Fruit fly (Drosophila melanogaster) whole organism, embryonic: ENCODE measurements around the gene drongo.

Experiments used
- Atf-2 ChIP-seq: fragments of 200-800 bp; sonication (Bioruptor generic); optimal IDR thresholded peaks from 2 replicates; lab custom pipeline; 2016; ENCODE audit warnings: missing biosample characterization, missing genetic modification characterization
- Atf6 ChIP-seq: fragments of 200-800 bp; sonication (Bioruptor generic); IDR thresholded peaks from 2 replicates; pipeline ENCODE4 v1.3.6; 2022; ENCODE audit warnings: missing biosample characterization, missing genetic modification characterization
- C15 ChIP-seq: fragments of 200-800 bp; sonication (Bioruptor generic); IDR thresholded peaks from 3 replicates; pipeline ENCODE4 v1.3.6; 2022; ENCODE audit warnings: missing biosample characterization, missing genetic modification characterization
- CG10267 ChIP-seq: fragments of 200-800 bp; sonication (Bioruptor generic); optimal IDR thresholded peaks from 2 replicates; lab custom pipeline; 2018; ENCODE audit warnings: missing biosample characterization, mild to moderate bottlenecking, missing genetic modification characterization, moderate library complexity
- CG11093 ChIP-seq: fragments of 200-800 bp; sonication (Bioruptor generic); IDR thresholded peaks from 3 replicates; pipeline ENCODE4 v1.3.6; 2022; ENCODE audit warnings: missing biosample characterization, missing genetic modification characterization
- CG11504 ChIP-seq: fragments of 200-800 bp; sonication (Bioruptor generic); optimal IDR thresholded peaks from 3 replicates; lab custom pipeline; 2019; ENCODE audit warnings: missing biosample characterization, mild to moderate bottlenecking, missing genetic modification characterization, moderate library complexity
- CG12071 ChIP-seq: fragments of 200-800 bp; sonication (Bioruptor generic); optimal IDR thresholded peaks from 3 replicates; lab custom pipeline; 2018; ENCODE audit warnings: missing biosample characterization, mild to moderate bottlenecking, missing genetic modification characterization
- CG13624 ChIP-seq: fragments of 200-800 bp; sonication (Bioruptor generic); optimal IDR thresholded peaks from 2 replicates; lab custom pipeline; 2016; ENCODE audit warnings: missing biosample characterization, missing genetic modification characterization
- CG14050 ChIP-seq: fragments of 200-800 bp; sonication (Bioruptor generic); IDR thresholded peaks from 3 replicates; pipeline ENCODE4 v1.3.6; 2022; ENCODE audit warnings: missing biosample characterization, missing genetic modification characterization
- CG17328 ChIP-seq: fragments of 200-800 bp; sonication (Bioruptor generic); IDR thresholded peaks from 2 replicates; pipeline ENCODE4 v1.3.6; 2022; ENCODE audit warnings: missing biosample characterization, missing genetic modification characterization
- CG18262 ChIP-seq: fragments of 200-800 bp; optimal IDR thresholded peaks from 3 replicates; lab custom pipeline; 2019; ENCODE audit warnings: missing biosample characterization, mild to moderate bottlenecking, missing genetic modification characterization, moderate library complexity
- CG18599 ChIP-seq: fragments of 200-800 bp; sonication (Bioruptor generic); optimal IDR thresholded peaks from 3 replicates; lab custom pipeline; 2017; ENCODE audit warnings: missing biosample characterization, missing genetic modification characterization, mild to moderate bottlenecking, moderate library complexity, missing genetic modification reagents
- CG18764 ChIP-seq: fragments of 200-800 bp; sonication (Bioruptor generic); optimal IDR thresholded peaks from 3 replicates; lab custom pipeline; 2016; ENCODE audit warnings: missing biosample characterization, missing genetic modification characterization
- CG30020 ChIP-seq: fragments of 200-800 bp; optimal IDR thresholded peaks from 2 replicates; lab custom pipeline; 2019; ENCODE audit warnings: missing biosample characterization, mild to moderate bottlenecking, missing genetic modification characterization, moderate library complexity
- CG31224 ChIP-seq: fragments of 200-800 bp; sonication (Bioruptor generic); IDR thresholded peaks from 2 replicates; pipeline ENCODE4 v1.3.6; 2022; ENCODE audit warnings: missing biosample characterization, missing genetic modification characterization
- CG31441 ChIP-seq: fragments of 200-800 bp; sonication (Bioruptor generic); IDR thresholded peaks from 2 replicates; pipeline ENCODE4 v1.3.6; 2022; ENCODE audit warnings: missing biosample characterization, missing genetic modification characterization
- CG32532 ChIP-seq: fragments of 200-800 bp; sonication (Bioruptor generic); IDR thresholded peaks from 2 replicates; pipeline ENCODE4 v1.3.6; 2022; ENCODE audit warnings: missing biosample characterization, missing genetic modification characterization
- CG5180 ChIP-seq: fragments of 200-800 bp; sonication (Bioruptor generic); optimal IDR thresholded peaks from 3 replicates; lab custom pipeline; 2017; ENCODE audit warnings: missing biosample characterization, missing genetic modification characterization, mild to moderate bottlenecking, moderate library complexity, missing genetic modification reagents
- CG6175 ChIP-seq: fragments of 200-800 bp; sonication (Bioruptor generic); IDR thresholded peaks from 3 replicates; pipeline ENCODE4 v1.3.6; 2022; ENCODE audit warnings: missing biosample characterization, missing genetic modification characterization
- CG6272 ChIP-seq: fragments of 200-800 bp; sonication (Bioruptor generic); IDR thresholded peaks from 2 replicates; pipeline ENCODE4 v1.3.6; 2022; ENCODE audit warnings: missing biosample characterization, missing genetic modification characterization
- CG6813 ChIP-seq: fragments of 200-800 bp; sonication (Bioruptor generic); optimal IDR thresholded peaks from 2 replicates; lab custom pipeline; 2017; ENCODE audit warnings: missing biosample characterization, missing genetic modification characterization, mild to moderate bottlenecking, moderate library complexity, missing genetic modification reagents
- CG8388 ChIP-seq: fragments of 200-800 bp; sonication (Bioruptor generic); optimal IDR thresholded peaks from 2 replicates; lab custom pipeline; 2019; ENCODE audit warnings: missing biosample characterization, mild to moderate bottlenecking, missing genetic modification characterization, moderate library complexity
- CrebB ChIP-seq: fragments of 200-800 bp; sonication (Bioruptor generic); optimal IDR thresholded peaks from 3 replicates; lab custom pipeline; 2018; ENCODE audit warnings: missing biosample characterization, mild to moderate bottlenecking, missing genetic modification characterization
- Dfd ChIP-seq, 2 experiments: fragments of >200 bp; optimal IDR thresholded peaks; 2 replicates each; lab custom pipeline; 2017; ENCODE audit warnings: missing biosample characterization in 2 of 2, missing genetic modification characterization in 2 of 2
- Hsf ChIP-seq: fragments of 200-800 bp; sonication (Bioruptor generic); optimal IDR thresholded peaks from 3 replicates; lab custom pipeline; 2016; ENCODE audit warnings: missing biosample characterization, missing genetic modification characterization
- NC2α ChIP-seq: fragments of 200-800 bp; sonication (Bioruptor generic); optimal IDR thresholded peaks from 2 replicates; lab custom pipeline; 2016; ENCODE audit warnings: missing biosample characterization, missing genetic modification characterization
- NfI ChIP-seq: fragments of 200-800 bp; sonication (Bioruptor generic); optimal IDR thresholded peaks from 3 replicates; lab custom pipeline; 2018; ENCODE audit warnings: missing biosample characterization, mild to moderate bottlenecking, missing genetic modification characterization, moderate library complexity
- Optix ChIP-seq: fragments of 200-800 bp; sonication (Bioruptor generic); IDR thresholded peaks from 3 replicates; pipeline ENCODE4 v1.3.6; 2022; ENCODE audit warnings: missing biosample characterization, missing genetic modification characterization
- Scr ChIP-seq: fragments of 200-800 bp; sonication (Bioruptor generic); IDR thresholded peaks from 2 replicates; pipeline ENCODE4 v1.3.6; 2022; ENCODE audit warnings: missing biosample characterization, missing genetic modification characterization; ENCODE audit not compliant: partially characterized antibody
- Sox100B ChIP-seq: fragments of 200-800 bp; sonication (Bioruptor generic); optimal IDR thresholded peaks from 3 replicates; lab custom pipeline; 2018; ENCODE audit warnings: missing biosample characterization, mild to moderate bottlenecking, missing genetic modification characterization
- Vsx1 ChIP-seq: fragments of 200-800 bp; sonication (Bioruptor generic); optimal IDR thresholded peaks from 2 replicates; lab custom pipeline; 2017; ENCODE audit warnings: missing biosample characterization, mild to moderate bottlenecking, missing genetic modification characterization, missing genetic modification reagents
- ara ChIP-seq: fragments of 200-800 bp; sonication (Bioruptor generic); IDR thresholded peaks from 2 replicates; pipeline ENCODE4 v1.3.6; 2022; ENCODE audit warnings: missing biosample characterization, missing genetic modification characterization
- ato ChIP-seq: fragments of 200-800 bp; sonication (Bioruptor generic); IDR thresholded peaks from 2 replicates; pipeline ENCODE4 v1.3.6; 2022; ENCODE audit warnings: missing biosample characterization, missing genetic modification characterization; ENCODE audit not compliant: partially characterized antibody
- br ChIP-seq: fragments of >200 bp; optimal IDR thresholded peaks from 2 replicates; lab custom pipeline; 2017
- chn ChIP-seq: fragments of 200-800 bp; sonication (Bioruptor generic); optimal IDR thresholded peaks from 2 replicates; lab custom pipeline; 2016; ENCODE audit warnings: missing biosample characterization, missing genetic modification characterization
- ci ChIP-seq: fragments of 200-800 bp; sonication (Bioruptor generic); IDR thresholded peaks from 3 replicates; pipeline ENCODE4 v1.3.6; 2022; ENCODE audit warnings: missing biosample characterization, missing genetic modification characterization
- fu2 ChIP-seq: fragments of 200-800 bp; sonication (Bioruptor generic); optimal IDR thresholded peaks from 2 replicates; lab custom pipeline; 2016; ENCODE audit warnings: missing biosample characterization, missing genetic modification characterization
- gce ChIP-seq: fragments of 200-800 bp; sonication (Bioruptor generic); IDR thresholded peaks from 3 replicates; pipeline ENCODE4 v1.3.6; 2022; ENCODE audit warnings: missing biosample characterization, missing genetic modification characterization
- ken ChIP-seq: fragments of 200-800 bp; sonication (Bioruptor generic); IDR thresholded peaks from 3 replicates; pipeline ENCODE4 v1.3.6; 2022; ENCODE audit warnings: missing biosample characterization, missing genetic modification characterization
- luna ChIP-seq: fragments of 200-800 bp; sonication (Bioruptor generic); optimal IDR thresholded peaks from 2 replicates; lab custom pipeline; 2016; ENCODE audit warnings: missing biosample characterization, missing genetic modification characterization
- pb ChIP-seq: fragments of 200-800 bp; sonication (Bioruptor generic); optimal IDR thresholded peaks from 3 replicates; lab custom pipeline; 2016; ENCODE audit warnings: missing biosample characterization, missing genetic modification characterization
- pho ChIP-seq: fragments of 200-800 bp; sonication (Bioruptor generic); optimal IDR thresholded peaks from 2 replicates; lab custom pipeline; 2016; ENCODE audit warnings: missing biosample characterization, missing genetic modification characterization
- phol ChIP-seq: fragments of 200-800 bp; sonication (Bioruptor generic); optimal IDR thresholded peaks from 3 replicates; lab custom pipeline; 2018; ENCODE audit warnings: missing biosample characterization, mild to moderate bottlenecking, missing genetic modification characterization, moderate library complexity
- ro ChIP-seq: fragments of 200-800 bp; sonication (Bioruptor generic); IDR thresholded peaks from 2 replicates; pipeline ENCODE4 v1.3.6; 2022; ENCODE audit warnings: missing biosample characterization, missing genetic modification characterization
- sens ChIP-seq: fragments of 200-800 bp; sonication (Bioruptor generic); peaks from one replicate; lab custom pipeline; 2016; ENCODE audit warnings: missing biosample characterization, missing genetic modification characterization
- sens-2 ChIP-seq: fragments of 200-800 bp; sonication (Bioruptor generic); IDR thresholded peaks from 2 replicates; pipeline ENCODE4 v1.3.6; 2022; ENCODE audit warnings: missing biosample characterization, missing genetic modification characterization
- slbo ChIP-seq: fragments of 200-800 bp; sonication (Bioruptor generic); IDR thresholded peaks from 2 replicates; pipeline ENCODE4 v1.3.6; 2022; ENCODE audit warnings: missing biosample characterization, missing genetic modification characterization
- slp2 ChIP-seq: fragments of 200-800 bp; sonication (Bioruptor generic); optimal IDR thresholded peaks from 2 replicates; lab custom pipeline; 2016; ENCODE audit warnings: missing biosample characterization, missing genetic modification characterization
- tgo ChIP-seq: fragments of 200-800 bp; sonication (Bioruptor generic); IDR thresholded peaks from 3 replicates; pipeline ENCODE4 v1.3.6; 2022; ENCODE audit warnings: missing biosample characterization, missing genetic modification characterization
- tx ChIP-seq: fragments of 200-800 bp; sonication (Bioruptor generic); optimal IDR thresholded peaks from 2 replicates; lab custom pipeline; 2016; ENCODE audit warnings: missing biosample characterization, missing genetic modification characterization
- zfh1 ChIP-seq: fragments of 200-800 bp; sonication (Bioruptor generic); IDR thresholded peaks from 3 replicates; pipeline ENCODE4 v1.3.6; 2022; ENCODE audit warnings: missing biosample characterization, missing genetic modification characterization
- zfh2 ChIP-seq: fragments of 200-800 bp; sonication (Bioruptor generic); optimal IDR thresholded peaks from 2 replicates; lab custom pipeline; 2016; ENCODE audit warnings: missing biosample characterization, missing genetic modification characterization

Gene drongo

dm6 chr2L:841708-842107 lies 9.2 kb downstream of the drongo start (continued):
- TF ChIP-seq fu2 (peak; percentile 74), pb (GFP tag; lab: Kevin White, UChicago) (peak; percentile 53), CG14050 (GFP tag; lab: Robert Waterston, UW) (peak; percentile 44; the same call in 2 of the 3 replicates), sens-2 (GFP tag; lab: Robert Waterston, UW) (0 out of 2 replicates have a peak, but pooled peaks have one; percentile 45), CG13624 (peak; percentile 60), CG18262 (tag; lab: Kevin White, UChicago) (peak; percentile 67), Optix (GFP tag; lab: Robert Waterston, UW) (peak; percentile 59; the same call in 1 of the 3 replicates), ken (GFP tag; lab: Robert Waterston, UW) (peak; percentile 65; the same call in 1 of the 3 replicates), br (no peak), Atf-2 (peak; percentile 66), phol (peak; percentile 56), sens (GFP tag; lab: Kevin White, UChicago) (peak; percentile 90), CG30020 (tag; lab: Kevin White, UChicago) (no peak), C15 (peak; percentile 66; the same call in 2 of the 3 replicates), CG11504 (tag; lab: Kevin White, UChicago) (peak; percentile 74), CG8388 (GFP tag; lab: Kevin White, UChicago) (peak; percentile 47), CG6175 (GFP tag; lab: Robert Waterston, UW) (peak; percentile 84), CG11093 (GFP tag; lab: Robert Waterston, UW) (0 out of 3 replicates have a peak, but pooled peaks have one; percentile 43), CG31441 (GFP tag; lab: Robert Waterston, UW) (peak; percentile 47; the same call in 1 of the 2 replicates), CG17328 (GFP tag; lab: Robert Waterston, UW) (peak; percentile 69), Dfd (GFP tag; optimal IDR thresholded peaks at IDR 0.05; lab: Kevin White, UChicago) (no peak), slbo (GFP tag; lab: Robert Waterston, UW) (peak; percentile 93), Vsx1 (GFP tag; lab: Kevin White, UChicago) (peak; percentile 24), slp2 (GFP tag; lab: Kevin White, UChicago) (no peak), tgo (GFP tag; lab: Robert Waterston, UW) (peak; percentile 81), CG10267 (tag; lab: Kevin White, UChicago) (peak; percentile 43), luna (GFP tag; lab: Kevin White, UChicago) (no peak), tx (peak; percentile 51), CG18599 (GFP tag; lab: Kevin White, UChicago) (peak; percentile 85), zfh2 (GFP tag; lab: Kevin White, UChicago) (peak; percentile 71), CrebB (peak; percentile 53), CG31224 (GFP tag; lab: Robert Waterston, UW) (peak; percentile 84), NfI (GFP tag; lab: Kevin White, UChicago) (peak; percentile 70), Scr (no peak), Sox100B (GFP tag; lab: Kevin White, UChicago) (peak; percentile 17), CG12071 (GFP tag; lab: Kevin White, UChicago) (peak; percentile 62), CG32532 (peak; percentile 94), chn (GFP tag; lab: Kevin White, UChicago) (peak; percentile 63), zfh1 (GFP tag; lab: Robert Waterston, UW) (peak; percentile 76), CG6272 (peak; percentile 70), ci (GFP tag; lab: Robert Waterston, UW) (peak; percentile 82), Atf6 (GFP tag; lab: Robert Waterston, UW) (peak; percentile 85), pho (GFP tag; lab: Kevin White, UChicago) (peak; percentile 75), CG18764 (GFP tag; lab: Kevin White, UChicago) (peak; percentile 7), gce (peak; percentile 66; the same call in 1 of the 3 replicates), ato (no peak), CG5180 (GFP tag; lab: Kevin White, UChicago) (no peak), CG6813 (peak; percentile 69), NC2α (no peak), ro (GFP tag; lab: Robert Waterston, UW) (peak; percentile 39; the same call in 1 of the 2 replicates), Hsf (GFP tag; lab: Kevin White, UChicago) (peak; percentile 71), ara (GFP tag; lab: Robert Waterston, UW) (peak; percentile 74)
